Worm (Caenorhabditis elegans): Measurements from ENCODE around the gene F49C5.11.

DNA sequence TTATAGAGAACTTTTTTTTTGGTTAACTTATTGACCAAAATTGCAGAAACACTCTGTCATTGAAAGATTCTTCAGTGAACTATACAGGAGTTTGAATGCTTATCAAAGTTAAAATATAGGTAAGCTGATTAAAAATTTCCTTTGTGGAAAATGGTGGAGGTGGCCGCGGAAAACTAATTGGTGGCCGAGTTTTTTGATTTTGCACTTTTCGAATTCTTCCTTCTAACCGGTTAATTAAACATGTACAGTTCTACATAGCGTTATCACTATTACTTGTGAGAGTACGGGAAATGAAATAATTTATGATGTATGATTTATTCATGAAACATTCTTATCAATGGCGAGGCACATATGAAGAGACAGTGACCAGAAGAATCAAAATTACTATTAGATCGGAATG lies 22.1 kb downstream of the F49C5.11 start, which contains the start of gene clec-8:
- no peak for TF ChIP-seq ztf-29 (GFP tag; IDR thresholded peaks at IDR 0.05)
- TF ChIP-seq cog-1 (tag; optimal IDR thresholded peaks at IDR 0.05), result no peak
- no peak for TF ChIP-seq ref-1 (GFP tag; conservative IDR thresholded peaks at IDR 0.05)
- TF ChIP-seq flt-1 (GFP tag; IDR thresholded peaks at IDR 0.05), result no peak
